Worm (Caenorhabditis elegans) whole organism, L1 larva: Measurements from ENCODE around the gene cut-3.

Experiments used
- C16A3.4 ChIP-seq: fragments of 150-350 bp; optimal IDR thresholded peaks from 2 replicates; lab custom pipeline; 2014; ENCODE audit warnings: missing biosample characterization, missing genetic modification characterization
- C34B4.2 ChIP-seq: sonication (generic microtip); optimal IDR thresholded peaks from 2 replicates; lab custom pipeline; 2017; ENCODE audit warnings: mild to moderate bottlenecking, missing genetic modification characterization, missing compliant biosample characterization
- F16B12.6 ChIP-seq: fragments of 150-350 bp; optimal IDR thresholded peaks from 2 replicates; lab custom pipeline; 2014; ENCODE audit warnings: missing biosample characterization, missing genetic modification characterization
- alr-1 ChIP-seq: fragments of 200-800 bp; sonication (Bioruptor generic); optimal IDR thresholded peaks from 2 replicates; lab custom pipeline; 2018; ENCODE audit warnings: borderline replicate concordance, mild to moderate bottlenecking, missing genetic modification characterization, missing compliant biosample characterization
- ama-1 ChIP-seq: fragments of 150-350 bp; optimal IDR thresholded peaks from 2 replicates; lab custom pipeline; 2014
- blmp-1 ChIP-seq: fragments of 150-350 bp; optimal IDR thresholded peaks from 2 replicates; lab custom pipeline; 2014; ENCODE audit warnings: missing biosample characterization, missing genetic modification characterization
- ceh-8 ChIP-seq: fragments of 200-800 bp; sonication (Bioruptor generic); optimal IDR thresholded peaks from 2 replicates; lab custom pipeline; 2018; ENCODE audit warnings: mild to moderate bottlenecking, missing genetic modification characterization, moderate library complexity, missing compliant biosample characterization
- ceh-88 ChIP-seq: fragments of 200-800 bp; sonication (Bioruptor generic); IDR thresholded peaks from 2 replicates; pipeline ENCODE4 v1.3.6; 2022; ENCODE audit warnings: missing genetic modification characterization, missing compliant biosample characterization
- ceh-90 ChIP-seq: sonication (generic microtip); optimal IDR thresholded peaks from 2 replicates; lab custom pipeline; 2016; ENCODE audit warnings: missing genetic modification characterization, missing compliant biosample characterization
- ces-1 ChIP-seq: fragments of 150-350 bp; optimal IDR thresholded peaks from 2 replicates; lab custom pipeline; 2014; ENCODE audit warnings: missing biosample characterization, missing genetic modification reagents, missing genetic modification characterization
- dpl-1 ChIP-seq, 3 experiments: fragments of 150-350 bp in 2 of 3; sonication (generic microtip) in 1 of 3; optimal IDR thresholded peaks; 2 replicates each; lab custom pipeline; 2014 to 2017; ENCODE audit warnings: missing biosample characterization in 3 of 3, missing genetic modification characterization in 3 of 3, missing genetic modification reagents in 3 of 3
- efl-1 ChIP-seq, 4 experiments: fragments of 150-350 bp; optimal IDR thresholded peaks in 3 of 4; peaks in 1 of 4; 1 replicate in 1 of 4; 2 replicates in 3 of 4; lab custom pipeline; 2014; ENCODE audit warnings: missing biosample characterization in 2 of 4, missing genetic modification characterization in 2 of 4, missing genetic modification reagents in 2 of 4
- egl-27 ChIP-seq, 2 experiments: fragments of 150-350 bp in 1 of 2; sonication (generic microtip); optimal IDR thresholded peaks; 3 replicates each; lab custom pipeline; 2017 to 2018; ENCODE audit warnings: missing biosample characterization in 2 of 2, missing genetic modification characterization in 2 of 2, missing genetic modification reagents in 2 of 2
- elt-3 ChIP-seq, 6 experiments: fragments of 150-350 bp in 1 of 6; sonication (generic microtip); optimal IDR thresholded peaks; 2 replicates each; lab custom pipeline; 2017 to 2018; ENCODE audit warnings: missing biosample characterization in 6 of 6, missing genetic modification characterization in 6 of 6, inconsistent platforms in 1 of 6
- ets-5 ChIP-seq: fragments of 200-800 bp; sonication (Bioruptor generic); IDR thresholded peaks from 2 replicates; pipeline ENCODE4 v1.3.6; 2022; ENCODE audit warnings: missing genetic modification characterization, missing compliant biosample characterization
- fkh-4 ChIP-seq: sonication (generic microtip); optimal IDR thresholded peaks from 2 replicates; lab custom pipeline; 2016; ENCODE audit warnings: missing compliant biosample characterization, missing genetic modification characterization, borderline replicate concordance
- fkh-8 ChIP-seq: sonication (generic microtip); optimal IDR thresholded peaks from 2 replicates; lab custom pipeline; 2016; ENCODE audit warnings: mild to moderate bottlenecking, missing genetic modification characterization, missing compliant biosample characterization
- grh-1 ChIP-seq: fragments of 200-800 bp; sonication (Bioruptor generic); IDR thresholded peaks from 2 replicates; pipeline ENCODE4 v1.3.6; 2022; ENCODE audit warnings: missing genetic modification reagents, missing genetic modification characterization, missing compliant biosample characterization
- hlh-4 ChIP-seq: sonication (generic microtip); optimal IDR thresholded peaks from 2 replicates; lab custom pipeline; 2016; ENCODE audit warnings: mild to moderate bottlenecking, missing genetic modification characterization, missing compliant biosample characterization
- hpl-2 ChIP-seq: fragments of 150-350 bp; optimal IDR thresholded peaks from 2 replicates; lab custom pipeline; 2014; ENCODE audit warnings: missing biosample characterization, missing genetic modification reagents, missing genetic modification characterization
- irx-1 ChIP-seq: sonication (generic microtip); optimal IDR thresholded peaks from 2 replicates; lab custom pipeline; 2016; ENCODE audit warnings: missing genetic modification characterization, missing compliant biosample characterization
- lin-14 ChIP-seq: fragments of 200-800 bp; sonication (Bioruptor generic); optimal IDR thresholded peaks from 2 replicates; lab custom pipeline; 2018; ENCODE audit warnings: mild to moderate bottlenecking, missing genetic modification characterization, moderate library complexity, missing compliant biosample characterization
- lin-15B ChIP-seq: fragments of 150-350 bp; sonication (generic microtip); optimal IDR thresholded peaks from 3 replicates; lab custom pipeline; 2014; ENCODE audit warnings: missing biosample characterization, missing genetic modification characterization
- lin-35 ChIP-seq, 2 experiments: fragments of 150-350 bp; optimal IDR thresholded peaks; 2 replicates each; lab custom pipeline; 2014; ENCODE audit warnings: missing biosample characterization in 2 of 2, missing genetic modification characterization in 2 of 2, missing genetic modification reagents in 2 of 2
- lsy-2 ChIP-seq, 2 experiments: fragments of 150-350 bp; optimal IDR thresholded peaks; 2 replicates each; lab custom pipeline; 2014; ENCODE audit warnings: missing biosample characterization in 2 of 2, missing genetic modification characterization in 2 of 2
- mdl-1 ChIP-seq, 2 experiments: fragments of 150-350 bp; optimal IDR thresholded peaks; 2 replicates each; lab custom pipeline; 2014 to 2017; ENCODE audit warnings: missing biosample characterization in 2 of 2, missing genetic modification characterization in 2 of 2, inconsistent platforms in 1 of 2
- mef-2 ChIP-seq: fragments of 150-350 bp; optimal IDR thresholded peaks from 2 replicates; lab custom pipeline; 2014; ENCODE audit warnings: missing biosample characterization, missing genetic modification characterization
- mep-1 ChIP-seq: fragments of 150-350 bp; optimal IDR thresholded peaks from 2 replicates; lab custom pipeline; 2014; ENCODE audit warnings: missing biosample characterization, missing genetic modification characterization
- nhr-11 ChIP-seq: fragments of 150-350 bp; optimal IDR thresholded peaks from 2 replicates; lab custom pipeline; 2014; ENCODE audit warnings: missing biosample characterization, missing genetic modification characterization
- nhr-19 ChIP-seq: fragments of 200-800 bp; sonication (Bioruptor generic); conservative IDR thresholded peaks from 2 replicates; pipeline ENCODE4 v1.3.6; 2022; ENCODE audit warnings: missing genetic modification characterization, missing compliant biosample characterization
- nhr-237 ChIP-seq: fragments of 150-350 bp; optimal IDR thresholded peaks from 2 replicates; lab custom pipeline; 2014; ENCODE audit warnings: missing biosample characterization, missing genetic modification characterization
- nhr-71 ChIP-seq: sonication (generic microtip); optimal IDR thresholded peaks from 2 replicates; lab custom pipeline; 2016; ENCODE audit warnings: mild to moderate bottlenecking, missing genetic modification characterization, moderate library complexity, missing compliant biosample characterization
- nhr-76 ChIP-seq: sonication (generic microtip); optimal IDR thresholded peaks from 2 replicates; lab custom pipeline; 2017; ENCODE audit warnings: missing biosample characterization, missing genetic modification characterization
- nhr-77 ChIP-seq: fragments of 150-350 bp; optimal IDR thresholded peaks from 2 replicates; lab custom pipeline; 2014; ENCODE audit warnings: missing biosample characterization, missing genetic modification characterization
- nhr-84 ChIP-seq: sonication (generic microtip); optimal IDR thresholded peaks from 2 replicates; lab custom pipeline; 2017; ENCODE audit warnings: missing biosample characterization, missing genetic modification characterization
- nhr-85 ChIP-seq: sonication (generic microtip); peaks from one replicate; lab custom pipeline; 2016; ENCODE audit warnings: missing genetic modification characterization, inconsistent platforms, missing compliant biosample characterization
- pag-3 ChIP-seq: sonication (generic microtip); optimal IDR thresholded peaks from 2 replicates; lab custom pipeline; 2017; ENCODE audit warnings: missing genetic modification characterization, mild to moderate bottlenecking, missing compliant biosample characterization, antibody characterized with exemption, borderline replicate concordance; ENCODE audit not compliant: insufficient read depth
- pqm-1 ChIP-seq: sonication (generic microtip); optimal IDR thresholded peaks from 3 replicates; lab custom pipeline; 2017; ENCODE audit warnings: missing biosample characterization, missing genetic modification characterization
- rnt-1 ChIP-seq: sonication (generic microtip); optimal IDR thresholded peaks from 2 replicates; lab custom pipeline; 2016; ENCODE audit warnings: mild to moderate bottlenecking, missing genetic modification characterization, moderate library complexity, missing compliant biosample characterization
- skn-1 ChIP-seq: fragments of 150-350 bp; optimal IDR thresholded peaks from 2 replicates; lab custom pipeline; 2014; ENCODE audit warnings: missing biosample characterization, missing genetic modification characterization
- snpc-4 ChIP-seq: fragments of 150-350 bp; optimal IDR thresholded peaks from 2 replicates; lab custom pipeline; 2014; ENCODE audit warnings: missing biosample characterization, missing genetic modification characterization
- snu-23 ChIP-seq: sonication (generic microtip); optimal IDR thresholded peaks from 2 replicates; lab custom pipeline; 2016; ENCODE audit warnings: missing genetic modification characterization, missing compliant biosample characterization
- sptf-1 ChIP-seq: fragments of 150-350 bp; optimal IDR thresholded peaks from 2 replicates; lab custom pipeline; 2014; ENCODE audit warnings: missing biosample characterization, missing genetic modification characterization
- swsn-7 ChIP-seq: sonication (generic microtip); optimal IDR thresholded peaks from 2 replicates; lab custom pipeline; 2016; ENCODE audit warnings: missing genetic modification characterization, missing compliant biosample characterization
- unc-130 ChIP-seq: fragments of 150-350 bp; optimal IDR thresholded peaks from 2 replicates; lab custom pipeline; 2017; ENCODE audit warnings: missing biosample characterization, missing genetic modification characterization, inconsistent platforms
- unc-98 ChIP-seq: fragments of 200-800 bp; sonication (Bioruptor generic); IDR thresholded peaks from 2 replicates; pipeline ENCODE4 v1.3.6; 2022; ENCODE audit warnings: missing genetic modification characterization, missing compliant biosample characterization
- xbp-1 ChIP-seq: sonication (generic microtip); optimal IDR thresholded peaks from 2 replicates; lab custom pipeline; 2016; ENCODE audit warnings: missing genetic modification characterization, missing compliant biosample characterization

Gene cut-3

ce11 chrII:8471139-8471538 lies 24.5 kb upstream of the cut-3 start, which contains the start of gene M05D6.8:
TSS of gene M05D6.8 (minus strand) at chrII:8471239.
- no peak for TF ChIP-seq lin-15B (tag; lab: Kevin White, UChicago)

DNA sequence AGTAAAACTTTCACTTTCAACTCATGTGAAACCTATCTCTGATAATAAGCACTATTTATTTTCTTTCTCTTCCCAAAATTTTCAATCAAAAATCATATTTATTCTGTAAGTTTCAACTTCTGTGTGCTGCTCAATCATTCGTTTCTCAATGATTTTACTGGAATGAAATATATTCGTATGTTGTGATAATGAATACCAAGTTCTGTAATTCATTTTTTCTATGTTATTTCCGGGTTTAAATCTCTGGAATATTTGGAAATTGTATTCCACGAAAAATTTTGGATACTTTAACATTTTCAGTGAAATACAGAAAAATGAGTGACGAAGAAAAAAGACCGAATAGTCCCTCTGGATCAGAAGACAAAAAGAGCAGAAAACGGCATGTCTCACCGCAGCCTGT lies 21.2 kb upstream of the cut-3 start, which contains the start of gene M05D6.2:
Gene M05D6.2 (plus strand): TSS at position 301 of the 400 bp plus-strand sequence.
- TF ChIP-seq nhr-19: no peak
- TF ChIP-seq efl-1 (optimal IDR thresholded peaks at IDR 0.05; lab: Kevin White, UChicago): no peak
- TF ChIP-seq efl-1 (GFP tag; optimal IDR thresholded peaks at IDR 0.05 in 1 of 2; lab: Kevin White, UChicago): peak in 1 of 2 experiments; percentile 17
- TF ChIP-seq egl-27 (tag; optimal IDR thresholded peaks at IDR 0.05; lab: Kevin White, UChicago): no peak

- no peak for TF ChIP-seq lin-14
- TF ChIP-seq nhr-76 (tag; lab: Kevin White, UChicago): no peak
- TF ChIP-seq nhr-11: no peak
- TF ChIP-seq nhr-77 (tag; lab: Kevin White, UChicago): no peak
- no peak for TF ChIP-seq ceh-90 (tag; lab: Kevin White, UChicago)
- TF ChIP-seq fkh-8 (tag; lab: Kevin White, UChicago): no peak
- no peak for TF ChIP-seq C34B4.2
- TF ChIP-seq sptf-1 (tag; lab: Kevin White, UChicago): no peak
- no peak for TF ChIP-seq grh-1
- no peak for TF ChIP-seq C16A3.4 (tag; lab: Kevin White, UChicago)
- no peak for TF ChIP-seq unc-98
- no peak for TF ChIP-seq nhr-237 (tag; lab: Kevin White, UChicago)
- no peak for TF ChIP-seq pqm-1 (tag; lab: Kevin White, UChicago)
- TF ChIP-seq snu-23 (GFP tag; lab: Kevin White, UChicago): no peak
- TF ChIP-seq, all 84 proteins: peak for 0
Observed at ce11 chrII:8466874-8467273, 20.2 kb upstream of the cut-3 start, which contains the start of gene F22B5.10. TSS of gene F22B5.10 (plus strand) at chrII:8467174.

ce11 chrII:8464448-8464898 lies 17.8 kb upstream of the cut-3 start, which contains the start of gene fars-3:
TSS of gene fars-3 (plus strand) at chrII:8464848.
- TF ChIP-seq dpl-1 (GFP tag; optimal IDR thresholded peaks at IDR 0.05; lab: Kevin White, UChicago) (peak in 1 of 3 experiments; percentile 52), mef-2 (tag; lab: Kevin White, UChicago) (no peak), F16B12.6 (tag; lab: Kevin White, UChicago) (peak; percentile 78), nhr-84 (no peak), hlh-4 (tag; lab: Kevin White, UChicago) (no peak), snu-23 (GFP tag; lab: Kevin White, UChicago) (peak; percentile 31), mep-1 (tag; lab: Kevin White, UChicago) (peak; percentile 70), swsn-7 (tag; lab: Kevin White, UChicago) (peak; percentile 8), ama-1 (lab: Kevin White, UChicago) (peak; percentile 17), nhr-237 (tag; lab: Kevin White, UChicago) (no peak), blmp-1 (tag; lab: Kevin White, UChicago) (peak; percentile 52), irx-1 (no peak), unc-130 (tag; lab: Kevin White, UChicago) (peak; percentile 38), ets-5 (GFP tag; lab: Robert Waterston, UW) (no peak), pag-3 (no peak), fkh-4 (tag; lab: Kevin White, UChicago) (no peak), xbp-1 (peak; percentile 13), rnt-1 (no peak), lsy-2 (tag; optimal IDR thresholded peaks at IDR 0.05; lab: Kevin White, UChicago) (peak; percentile 33 to 59), nhr-77 (tag; lab: Kevin White, UChicago) (no peak), alr-1 (tag; lab: Kevin White, UChicago) (no peak), C34B4.2 (no peak), nhr-71 (tag; lab: Kevin White, UChicago) (peak; percentile 30), pqm-1 (tag; lab: Kevin White, UChicago) (no peak), hpl-2 (GFP tag; lab: Kevin White, UChicago) (no peak), skn-1 (tag; lab: Kevin White, UChicago) (peak; percentile 25), snpc-4 (tag; lab: Kevin White, UChicago) (peak; percentile 12), unc-98 (no peak), elt-3 (tag; optimal IDR thresholded peaks at IDR 0.05; lab: Kevin White, UChicago) (no peak), nhr-85 (tag; lab: Kevin White, UChicago) (peak; percentile 38), ceh-88 (no peak), lin-35 (GFP tag; optimal IDR thresholded peaks at IDR 0.05; lab: Kevin White, UChicago) (peak in 1 of 2 experiments; percentile 28), ceh-8 (no peak), mdl-1 (tag; optimal IDR thresholded peaks at IDR 0.05; lab: Kevin White, UChicago) (no peak), ces-1 (GFP tag; lab: Kevin White, UChicago) (no peak)
